Worm (Caenorhabditis elegans): Measurements from ENCODE around the gene spp-11.
A peak's percentile ranks its signal among the peaks of the same experiment; 100 is the strongest.

spp-11 gene

DNA sequence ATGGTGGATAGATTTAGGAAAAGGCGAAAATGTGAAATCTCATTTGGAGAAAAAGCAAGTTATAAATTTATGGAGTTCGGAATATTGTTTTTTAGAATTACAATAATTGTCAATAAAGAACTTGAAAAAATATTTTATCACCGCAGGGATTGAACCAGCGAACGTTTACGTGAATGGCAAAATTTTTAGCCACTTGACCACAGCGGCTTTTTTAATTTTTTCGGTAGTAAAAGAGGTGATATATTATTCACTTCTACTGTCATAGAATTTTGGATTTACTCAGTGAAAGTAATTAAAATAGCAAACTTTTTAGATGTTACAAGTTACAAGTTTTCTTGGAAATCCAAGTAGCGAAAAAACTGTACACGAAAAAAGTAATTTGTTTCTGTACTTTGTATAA lies 48.9 kb downstream of the spp-11 start:
- TF ChIP-seq lin-54 (GFP tag; optimal IDR thresholded peaks at IDR 0.05), result peak; percentile 37
- no peak for TF ChIP-seq ZK185.1 (tag; optimal IDR thresholded peaks at IDR 0.05; ENCODE audit: poor library complexity, severe bottlenecking)
- no peak for TF ChIP-seq efl-1 (GFP tag; optimal IDR thresholded peaks at IDR 0.05)
- no peak for TF ChIP-seq nhr-120 (GFP tag; IDR thresholded peaks at IDR 0.05)
- TF ChIP-seq egl-18 (GFP tag; IDR thresholded peaks at IDR 0.05), result no peak
- TF ChIP-seq atf-7 (tag; optimal IDR thresholded peaks at IDR 0.05), result no peak
- no peak for TF ChIP-seq let-526 (GFP tag; IDR thresholded peaks at IDR 0.05)
- TF ChIP-seq ceh-40 (GFP tag; IDR thresholded peaks at IDR 0.05), result no peak
- TF ChIP-seq snpc-3.4 (tag; optimal IDR thresholded peaks at IDR 0.05), result peak; percentile 37
- no peak for TF ChIP-seq snpc-1.1 (tag; optimal IDR thresholded peaks at IDR 0.05; ENCODE audit: insufficient read depth)
- no peak for TF ChIP-seq mel-28 (tag; optimal IDR thresholded peaks at IDR 0.05; ENCODE audit: borderline replicate concordance)
- no peak for TF ChIP-seq lin-35 (GFP tag; optimal IDR thresholded peaks at IDR 0.05)
- TF ChIP-seq dox-1 (GFP tag; IDR thresholded peaks at IDR 0.05), result no peak
- peak; percentile 54 for TF ChIP-seq F23B12.7 (tag; optimal IDR thresholded peaks at IDR 0.05; ENCODE audit: insufficient read depth)
- no peak for TF ChIP-seq somi-1 (GFP tag; optimal IDR thresholded peaks at IDR 0.05)
- TF ChIP-seq attf-3 (GFP tag; conservative IDR thresholded peaks at IDR 0.05), result no peak
- TF ChIP-seq ceh-91 (GFP tag; IDR thresholded peaks at IDR 0.05), result no peak
- TF ChIP-seq zim-3 (tag; optimal IDR thresholded peaks at IDR 0.05), result no peak
- TF ChIP-seq dpl-1 (GFP tag; optimal IDR thresholded peaks at IDR 0.05), result no peak
- no peak for TF ChIP-seq ztf-6 (GFP tag; IDR thresholded peaks at IDR 0.05)
- TF ChIP-seq unc-62 (GFP tag; optimal IDR thresholded peaks at IDR 0.05), result no peak
- peak; percentile 56 for TF ChIP-seq rpc-1 (optimal IDR thresholded peaks at IDR 0.05)
- peak; percentile 78 for TF ChIP-seq rpc-1 (tag; optimal IDR thresholded peaks at IDR 0.05)
- no peak for TF ChIP-seq T07F8.4 (tag; optimal IDR thresholded peaks at IDR 0.05)
- TF ChIP-seq hlh-26 (GFP tag; conservative IDR thresholded peaks at IDR 0.05), result no peak
- no peak for TF ChIP-seq B0035.1 (tag; optimal IDR thresholded peaks at IDR 0.05)
- TF ChIP-seq F33H1.4 (GFP tag; IDR thresholded peaks at IDR 0.05), result no peak
- no peak for TF ChIP-seq nfya-1 (tag; optimal IDR thresholded peaks at IDR 0.05; ENCODE audit: borderline replicate concordance, insufficient read depth)
- no peak for TF ChIP-seq F55B11.4 (tag; optimal IDR thresholded peaks at IDR 0.05; ENCODE audit: borderline replicate concordance, insufficient read depth)
- TF ChIP-seq gei-17 (GFP tag; optimal IDR thresholded peaks at IDR 0.05), result no peak
- TF ChIP-seq ztf-26 (tag; optimal IDR thresholded peaks at IDR 0.05), result no peak
- peak; percentile 28 for TF ChIP-seq snpc-1.3 (tag; optimal IDR thresholded peaks at IDR 0.05; ENCODE audit: insufficient read depth)
- no peak for TF ChIP-seq aptf-2 (GFP tag; conservative IDR thresholded peaks at IDR 0.05)
- no peak for TF ChIP-seq ekl-4 (GFP tag; IDR thresholded peaks at IDR 0.05)
- no peak for TF ChIP-seq lsy-27 (tag; optimal IDR thresholded peaks at IDR 0.05; ENCODE audit: borderline replicate concordance, insufficient read depth)
- TF ChIP-seq mcd-1 (GFP tag; IDR thresholded peaks at IDR 0.05), result no peak
- no peak for TF ChIP-seq K12H6.12 (tag; optimal IDR thresholded peaks at IDR 0.05)
- TF ChIP-seq aptf-3 (GFP tag; IDR thresholded peaks at IDR 0.05), result no peak
- no peak for TF ChIP-seq ztf-18 (tag; optimal IDR thresholded peaks at IDR 0.05)
- TF ChIP-seq T26A5.8 (tag; optimal IDR thresholded peaks at IDR 0.05), result no peak
- TF ChIP-seq egrh-3 (GFP tag; IDR thresholded peaks at IDR 0.05), result no peak
- TF ChIP-seq egl-44 (GFP tag; IDR thresholded peaks at IDR 0.05), result no peak
- 0 out of 2 replicates have a peak, but pooled peaks have one; percentile 93 for TF ChIP-seq ceh-58 (GFP tag; IDR thresholded peaks at IDR 0.05)
- no peak for TF ChIP-seq lsl-1 (GFP tag; optimal IDR thresholded peaks at IDR 0.05)
- no peak for TF ChIP-seq B0336.3 (GFP tag; IDR thresholded peaks at IDR 0.05)
- peak; percentile 49; the same call in 1 of the 2 replicates for TF ChIP-seq madf-6 (GFP tag; IDR thresholded peaks at IDR 0.05)
- TF ChIP-seq attf-6 (GFP tag; IDR thresholded peaks at IDR 0.05), result no peak
- no peak for TF ChIP-seq ama-1 (optimal IDR thresholded peaks at IDR 0.05)
- no peak for TF ChIP-seq ama-1 (GFP tag; optimal IDR thresholded peaks at IDR 0.05)

Data from whole organism, young adult.